Fruit fly (Drosophila melanogaster) whole organism, adult: ENCODE data around the gene CG33669.
A peak's percentile ranks its signal among the peaks of the same experiment; 100 is the strongest.

Experiments used
- CG11617 ChIP-seq: fragments of 200-800 bp; sonication (Bioruptor generic); optimal IDR thresholded peaks from 2 replicates; lab custom pipeline; 2017; ENCODE audit warnings: mild to moderate bottlenecking, missing biosample characterization, missing genetic modification reagents, missing genetic modification characterization
- CG1620 ChIP-seq: fragments of 200-800 bp; sonication (Bioruptor generic); optimal IDR thresholded peaks from 2 replicates; lab custom pipeline; 2016; ENCODE audit warnings: missing biosample characterization, missing genetic modification characterization
- CG33017 ChIP-seq: fragments of 200-800 bp; sonication (Bioruptor generic); optimal IDR thresholded peaks from 2 replicates; lab custom pipeline; 2018; ENCODE audit warnings: missing biosample characterization, mild to moderate bottlenecking, missing genetic modification characterization, moderate library complexity
- CG5204 ChIP-seq: fragments of 200-800 bp; sonication (Bioruptor generic); optimal IDR thresholded peaks from 2 replicates; lab custom pipeline; 2016; ENCODE audit warnings: missing biosample characterization, missing genetic modification characterization
- CG7101 ChIP-seq: fragments of 200-800 bp; sonication (Bioruptor generic); optimal IDR thresholded peaks from 2 replicates; lab custom pipeline; 2018; ENCODE audit warnings: missing biosample characterization, mild to moderate bottlenecking, missing genetic modification characterization, moderate library complexity
- Clk ChIP-seq: fragments of 200-800 bp; sonication (Bioruptor generic); optimal IDR thresholded peaks from 2 replicates; lab custom pipeline; 2017; ENCODE audit warnings: missing biosample characterization, missing genetic modification characterization
- Crg-1 ChIP-seq: fragments of 200-800 bp; sonication (Bioruptor generic); optimal IDR thresholded peaks from 2 replicates; lab custom pipeline; 2016; ENCODE audit warnings: missing biosample characterization, missing genetic modification characterization
- Hr96 ChIP-seq: fragments of 200-800 bp; sonication (Bioruptor generic); optimal IDR thresholded peaks from 2 replicates; lab custom pipeline; 2016; ENCODE audit warnings: missing biosample characterization, missing genetic modification characterization
- cic ChIP-seq: fragments of 200-800 bp; sonication (Bioruptor generic); optimal IDR thresholded peaks from 2 replicates; lab custom pipeline; 2017; ENCODE audit warnings: missing biosample characterization, mild to moderate bottlenecking, missing genetic modification characterization, moderate library complexity
- kay ChIP-seq: fragments of 200-800 bp; sonication (Bioruptor generic); peaks from one replicate; lab custom pipeline; 2016; ENCODE audit warnings: missing biosample characterization, missing genetic modification characterization, borderline replicate concordance
- pad ChIP-seq: fragments of 200-800 bp; sonication (Bioruptor generic); optimal IDR thresholded peaks from 3 replicates; lab custom pipeline; 2017; ENCODE audit warnings: missing biosample characterization, missing genetic modification characterization, mild to moderate bottlenecking, moderate library complexity, missing genetic modification reagents
- toe ChIP-seq: fragments of 200-800 bp; sonication (Bioruptor generic); optimal IDR thresholded peaks from 2 replicates; lab custom pipeline; 2016; ENCODE audit warnings: missing biosample characterization, missing genetic modification characterization

DNA sequence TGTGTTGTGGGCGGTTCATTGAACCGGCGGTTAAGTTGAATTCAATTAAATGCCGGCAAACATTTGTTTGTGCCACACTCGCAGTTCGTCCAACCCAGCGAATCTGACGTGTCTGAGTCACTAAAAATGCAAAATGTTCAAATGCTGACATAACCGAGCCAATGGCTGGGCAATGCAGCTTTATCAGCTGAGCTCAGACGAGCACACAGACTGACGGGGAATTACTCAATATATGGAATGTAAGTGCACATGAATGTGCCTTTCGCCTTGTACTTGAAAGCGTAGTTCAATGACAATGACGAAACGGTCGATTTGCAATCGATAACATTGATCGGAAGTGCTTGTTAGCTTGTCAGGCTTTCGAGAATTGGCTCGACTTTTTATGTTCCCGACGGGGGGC, 41.7 kb downstream of the CG33669 start:
- no peak for TF ChIP-seq CG33017 (tag; lab: Kevin White, UChicago)
- no peak for TF ChIP-seq Clk
- TF ChIP-seq CG5204, result no peak
- TF ChIP-seq CG11617 (GFP tag; lab: Kevin White, UChicago), result no peak
- peak; percentile 75 for TF ChIP-seq kay (GFP tag; lab: Kevin White, UChicago)
- TF ChIP-seq toe, result no peak
- TF ChIP-seq Hr96, result no peak
- TF ChIP-seq Crg-1 (GFP tag; lab: Kevin White, UChicago), result no peak
- TF ChIP-seq CG1620, result no peak
- TF ChIP-seq cic, result no peak
- TF ChIP-seq pad (GFP tag; lab: Kevin White, UChicago), result no peak
- no peak for TF ChIP-seq CG7101 (tag; lab: Kevin White, UChicago)
